Fruit fly (Drosophila melanogaster): Measurements from ENCODE around the gene CG7685.

Gene CG7685

dm6 chr3R:18411205-18411749 is 6.5 kb downstream of the CG7685 start, which contains the start of gene CG10864:
TSS of gene CG10864 (minus strand) at chr3R:18411631.
- TF ChIP-seq psq (optimal IDR thresholded peaks at IDR 0.05) (no peak), h (optimal IDR thresholded peaks at IDR 0.05) (no peak)

DNA sequence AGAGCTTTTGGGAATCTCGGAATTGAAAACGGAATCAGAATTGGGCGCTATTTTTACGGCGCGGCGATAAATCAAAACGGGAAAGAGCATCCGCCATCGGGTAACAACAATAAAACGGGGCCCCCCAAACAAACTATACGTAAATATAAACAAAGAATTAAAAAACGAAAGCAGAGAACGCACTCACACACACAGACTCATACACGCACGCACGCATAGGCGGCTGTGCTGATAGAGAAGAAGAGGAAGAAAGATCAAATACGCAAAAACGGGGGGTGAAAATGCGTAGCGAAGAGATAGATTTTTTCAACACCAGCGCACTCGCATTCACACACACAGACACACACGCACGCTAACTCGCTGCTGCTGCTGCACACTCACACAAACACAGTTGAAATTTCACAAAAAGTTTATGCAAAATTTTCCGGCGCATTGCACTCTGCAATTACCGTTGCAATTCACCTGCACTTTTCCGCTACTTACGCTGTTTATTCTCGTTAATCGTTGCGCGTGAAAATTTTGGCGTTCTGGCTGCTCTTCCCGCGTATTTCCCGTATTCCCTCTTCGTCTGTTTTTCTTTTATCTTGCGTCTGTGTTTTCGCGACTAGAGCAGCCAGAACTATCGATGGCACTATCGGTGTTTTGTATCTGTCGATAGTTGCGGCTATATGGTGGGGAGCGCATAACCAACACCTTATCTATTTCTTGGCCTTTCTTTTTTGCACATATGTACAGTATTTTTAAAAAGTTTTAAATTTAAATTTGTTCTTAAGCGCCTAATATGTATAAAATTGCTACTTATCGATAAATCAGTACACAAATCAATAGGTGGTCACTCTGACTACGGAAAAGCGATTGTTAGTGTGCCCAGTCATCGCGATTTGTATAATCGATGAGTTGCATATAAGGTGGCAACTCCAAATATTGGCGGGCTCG is 7.8 kb downstream of the CG7685 start, which contains the start of gene CG31122:
CG31122 (minus strand) TSS at position 596 of the 936 bp plus-strand sequence.
- TF ChIP-seq Sin3A (optimal IDR thresholded peaks at IDR 0.05) = no peak
- TF ChIP-seq psq (optimal IDR thresholded peaks at IDR 0.05) = peak; percentile 64

dm6 chr3R:18422446-18422845 is 17.7 kb downstream of the CG7685 start:
- TF ChIP-seq Myc (optimal IDR thresholded peaks at IDR 0.05) = no peak
- TF ChIP-seq psq (optimal IDR thresholded peaks at IDR 0.05) = no peak
- TF ChIP-seq Sin3A (optimal IDR thresholded peaks at IDR 0.05) = no peak
- TF ChIP-seq h (optimal IDR thresholded peaks at IDR 0.05) = no peak
- no peak for TF ChIP-seq ttk (optimal IDR thresholded peaks at IDR 0.05)
- no peak for TF ChIP-seq insv (optimal IDR thresholded peaks at IDR 0.05)

- TF ChIP-seq ttk (optimal IDR thresholded peaks at IDR 0.05) (no peak), Sin3A (optimal IDR thresholded peaks at IDR 0.05) (no peak), Myc (optimal IDR thresholded peaks at IDR 0.05) (no peak)
Measured at dm6 chr3R:18423352-18423751, 18.6 kb downstream of the CG7685 start.

DNA sequence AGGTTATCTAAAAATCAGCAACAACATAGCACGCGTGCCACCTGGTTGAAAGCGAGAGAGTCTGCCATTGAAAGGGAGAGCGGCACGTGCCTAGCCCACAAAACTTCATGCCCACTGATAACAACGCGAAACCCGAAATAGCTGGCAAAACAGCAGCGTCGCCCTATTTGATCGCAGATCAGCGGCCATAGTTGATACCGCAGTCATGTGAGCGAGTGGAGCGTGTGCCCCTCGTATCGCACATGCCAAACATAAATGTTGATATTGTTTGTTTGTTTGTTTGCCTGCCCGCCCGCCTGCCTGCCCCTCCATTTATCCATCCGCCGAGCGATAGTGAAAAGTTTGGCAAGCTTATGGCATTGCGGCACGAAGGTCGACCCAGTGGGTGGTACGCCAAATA is 28.2 kb downstream of the CG7685 start:
- TF ChIP-seq insv (optimal IDR thresholded peaks at IDR 0.05) (no peak), Sin3A (optimal IDR thresholded peaks at IDR 0.05) (no peak), h (optimal IDR thresholded peaks at IDR 0.05) (no peak), psq (optimal IDR thresholded peaks at IDR 0.05) (no peak), ttk (optimal IDR thresholded peaks at IDR 0.05) (no peak), Myc (optimal IDR thresholded peaks at IDR 0.05) (no peak)

DNA sequence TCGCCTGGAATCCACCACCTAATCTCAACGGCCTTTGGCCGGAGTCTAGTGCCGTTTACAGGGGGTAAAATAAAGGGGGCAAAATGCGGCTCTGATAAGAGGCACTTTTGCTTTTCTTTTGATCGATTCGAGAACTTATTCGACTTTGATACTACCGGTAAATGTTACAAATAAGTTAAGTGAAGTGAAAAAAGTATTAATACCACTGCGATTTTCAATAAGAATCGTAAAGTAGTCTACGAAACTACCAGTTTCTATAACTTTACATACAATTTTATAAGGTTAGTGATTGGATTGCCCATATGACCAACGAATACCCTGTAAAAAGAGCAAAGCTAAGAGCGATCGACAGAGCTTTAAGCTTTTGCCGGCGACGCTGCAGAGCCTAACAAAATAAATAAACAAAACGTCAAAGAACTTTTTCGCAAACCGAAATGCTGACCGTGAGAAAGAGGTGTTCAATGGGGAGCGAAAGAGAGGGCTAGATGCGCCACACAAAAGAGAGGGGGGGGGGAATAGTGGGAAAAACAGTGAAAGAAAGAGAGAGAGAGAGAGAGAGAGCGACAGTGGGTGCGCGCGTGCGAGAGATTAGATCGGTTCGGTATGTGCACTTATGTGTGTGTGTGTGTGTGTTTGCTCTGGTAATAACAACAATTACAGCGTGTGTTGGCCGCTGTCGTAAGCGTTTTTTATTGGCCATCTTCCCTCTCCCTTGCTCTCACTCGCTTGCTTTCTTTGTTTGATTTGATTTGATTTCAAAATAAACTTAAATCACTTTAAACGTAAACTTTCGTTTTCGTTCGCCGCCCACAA is 32.0 kb downstream of the CG7685 start:
- TF ChIP-seq h (optimal IDR thresholded peaks at IDR 0.05) = no peak
- TF ChIP-seq Myc (optimal IDR thresholded peaks at IDR 0.05) = no peak
- no peak for TF ChIP-seq insv (optimal IDR thresholded peaks at IDR 0.05)
- TF ChIP-seq Sin3A (optimal IDR thresholded peaks at IDR 0.05) = no peak
- no peak for TF ChIP-seq psq (optimal IDR thresholded peaks at IDR 0.05)
- no peak for TF ChIP-seq ttk (optimal IDR thresholded peaks at IDR 0.05)

- TF ChIP-seq ttk (optimal IDR thresholded peaks at IDR 0.05) (no peak), h (optimal IDR thresholded peaks at IDR 0.05) (no peak), psq (optimal IDR thresholded peaks at IDR 0.05) (no peak), insv (optimal IDR thresholded peaks at IDR 0.05) (no peak), Sin3A (optimal IDR thresholded peaks at IDR 0.05) (no peak), Myc (optimal IDR thresholded peaks at IDR 0.05) (no peak)
Measured at dm6 chr3R:18438181-18438826, 33.6 kb downstream of the CG7685 start.

dm6 chr3R:18438827-18439717 is 34.3 kb downstream of the CG7685 start:
- no peak for TF ChIP-seq Sin3A (optimal IDR thresholded peaks at IDR 0.05)
- TF ChIP-seq Myc (optimal IDR thresholded peaks at IDR 0.05) = no peak
- no peak for TF ChIP-seq insv (optimal IDR thresholded peaks at IDR 0.05)

DNA sequence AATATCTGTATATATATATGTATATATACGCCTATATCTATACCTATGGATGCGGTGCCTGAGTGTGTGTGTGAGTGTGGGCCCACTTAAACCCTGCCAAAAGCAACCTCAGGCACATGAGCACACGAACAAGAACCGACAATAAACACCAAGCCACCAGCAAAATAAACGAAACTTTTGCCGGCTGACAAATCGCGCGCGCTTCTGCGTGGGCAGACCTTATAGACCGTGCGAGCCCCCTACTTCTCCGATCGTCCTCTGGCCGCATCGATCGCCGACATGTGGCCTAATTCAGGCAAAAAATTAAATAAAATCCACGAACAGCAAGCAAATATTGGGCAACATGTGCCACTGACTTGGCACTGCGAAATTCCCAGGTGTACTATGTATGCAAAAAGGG is 38.5 kb downstream of the CG7685 start:
- TF ChIP-seq Sin3A (optimal IDR thresholded peaks at IDR 0.05) (no peak), insv (optimal IDR thresholded peaks at IDR 0.05) (no peak), Myc (optimal IDR thresholded peaks at IDR 0.05) (no peak), ttk (optimal IDR thresholded peaks at IDR 0.05) (no peak), h (optimal IDR thresholded peaks at IDR 0.05) (no peak), psq (optimal IDR thresholded peaks at IDR 0.05) (no peak)

DNA sequence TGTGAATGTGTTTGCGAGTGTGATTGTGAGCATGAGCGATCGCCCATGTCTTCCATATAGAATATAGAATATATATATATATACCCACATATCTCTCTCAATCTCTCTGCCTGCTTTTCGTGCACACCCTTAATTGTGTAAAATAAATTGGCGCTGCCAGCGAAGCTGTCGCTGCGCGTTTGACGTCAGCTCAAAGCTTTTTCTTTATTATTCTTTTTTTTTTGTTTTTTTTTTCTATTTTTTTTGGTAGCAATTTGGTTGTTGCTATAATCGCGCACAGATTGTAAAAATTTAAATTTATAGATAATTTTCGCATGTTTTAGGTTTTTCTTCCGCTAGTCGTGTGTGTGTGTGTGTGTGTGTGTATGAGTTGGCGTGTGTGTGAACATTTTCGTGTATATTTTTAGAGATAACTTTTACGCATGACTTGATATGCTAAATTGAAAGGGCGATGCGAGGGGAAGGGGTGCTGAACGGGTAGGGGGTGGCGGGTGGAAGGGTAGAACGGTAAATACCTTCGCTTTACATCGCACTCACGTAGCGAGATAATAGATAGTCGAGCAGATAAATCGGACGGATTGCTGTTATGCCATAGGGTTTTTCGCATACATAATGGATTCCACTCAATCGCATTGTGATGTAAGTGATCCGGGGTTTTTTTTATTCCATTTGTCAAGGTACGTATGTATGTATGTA is 40.6 kb downstream of the CG7685 start:
- no peak for TF ChIP-seq Sin3A (optimal IDR thresholded peaks at IDR 0.05)
- TF ChIP-seq insv (optimal IDR thresholded peaks at IDR 0.05) = no peak
- TF ChIP-seq psq (optimal IDR thresholded peaks at IDR 0.05) = no peak
- TF ChIP-seq h (optimal IDR thresholded peaks at IDR 0.05) = no peak
- no peak for TF ChIP-seq Myc (optimal IDR thresholded peaks at IDR 0.05)
- no peak for TF ChIP-seq ttk (optimal IDR thresholded peaks at IDR 0.05)

Data from Kc167 (cell line).